Fruit fly (Drosophila melanogaster) Kc167 (cell line): ENCODE results near the gene CG11034.

Source experiments
- Myc ChIP-seq: fragments of >200 bp; optimal IDR thresholded peaks from 2 replicates; lab custom pipeline; 2017; ENCODE audit warnings: missing external identifiers
- insv ChIP-seq: fragments of >200 bp; optimal IDR thresholded peaks from 3 replicates; lab custom pipeline; 2018; ENCODE audit warnings: missing external identifiers
- psq ChIP-seq: fragments of >200 bp; optimal IDR thresholded peaks from 2 replicates; lab custom pipeline; 2017; ENCODE audit warnings: missing external identifiers
- ttk ChIP-seq: sonication (Bioruptor generic); optimal IDR thresholded peaks from 2 replicates; lab custom pipeline; 2017; ENCODE audit warnings: missing external identifiers

dm6 chr2L:5766042-5766441, 39.2 kb upstream of the CG11034 start, which contains the start of gene obst-E:
- TF ChIP-seq Myc: no peak
- no peak for TF ChIP-seq insv
- TF ChIP-seq ttk (lab: Kevin White, UChicago): no peak
- no peak for TF ChIP-seq psq (lab: Kevin White, UChicago)
